Fruit fly (Drosophila melanogaster) whole organism, wandering third instar larva: ENCODE measurements around the gene CG6276.

Source experiments
- Abd-B ChIP-seq: fragments of >200 bp; optimal IDR thresholded peaks from 2 replicates; lab custom pipeline; 2017; ENCODE audit warnings: missing biosample characterization, missing genetic modification characterization
- CG32264 ChIP-seq: fragments of 200-800 bp; sonication (Bioruptor generic); optimal IDR thresholded peaks from 2 replicates; lab custom pipeline; 2016; ENCODE audit warnings: missing biosample characterization, missing genetic modification characterization
- CrebA ChIP-seq: fragments of 200-800 bp; sonication (Bioruptor generic); optimal IDR thresholded peaks from 2 replicates; lab custom pipeline; 2016; ENCODE audit warnings: missing biosample characterization, mild to moderate bottlenecking, missing genetic modification characterization, borderline replicate concordance
- Dfd ChIP-seq: fragments of >200 bp; optimal IDR thresholded peaks from 2 replicates; lab custom pipeline; 2017; ENCODE audit warnings: missing biosample characterization, missing genetic modification characterization
- Dif ChIP-seq: fragments of 200-275, 200-300 bp; sonication (Bioruptor generic); optimal IDR thresholded peaks from 2 replicates; lab custom pipeline; 2018; ENCODE audit warnings: missing biosample characterization, missing genetic modification characterization; ENCODE audit not compliant: partially characterized antibody
- GATAd ChIP-seq: sonication (Bioruptor generic); optimal IDR thresholded peaks from 2 replicates; lab custom pipeline; 2016; ENCODE audit warnings: missing biosample characterization, missing genetic modification characterization
- HLH106 ChIP-seq: fragments of 200-800 bp; optimal IDR thresholded peaks from 3 replicates; lab custom pipeline; 2019; ENCODE audit warnings: missing biosample characterization, mild to moderate bottlenecking, missing genetic modification characterization, moderate library complexity
- Hnf4 ChIP-seq: fragments of 200-800 bp; sonication (Bioruptor generic); optimal IDR thresholded peaks from 2 replicates; lab custom pipeline; 2016; ENCODE audit warnings: missing biosample characterization, mild to moderate bottlenecking, missing genetic modification characterization
- Hr78 ChIP-seq: fragments of >200 bp; optimal IDR thresholded peaks from 2 replicates; lab custom pipeline; 2017; ENCODE audit warnings: missing biosample characterization, missing genetic modification characterization
- Hr83 ChIP-seq: fragments of 200-300 bp; sonication (Bioruptor generic); optimal IDR thresholded peaks from 2 replicates; lab custom pipeline; 2016; ENCODE audit warnings: missing biosample characterization, mild to moderate bottlenecking, missing genetic modification characterization, moderate library complexity; ENCODE audit not compliant: poor library complexity, severe bottlenecking
- Jra ChIP-seq: sonication (Bioruptor generic); optimal IDR thresholded peaks from 2 replicates; lab custom pipeline; 2016; ENCODE audit warnings: missing biosample characterization, missing genetic modification characterization
- Mio ChIP-seq: sonication (Bioruptor generic); optimal IDR thresholded peaks from 2 replicates; lab custom pipeline; 2016; ENCODE audit warnings: missing biosample characterization, missing genetic modification characterization
- Myc ChIP-seq: fragments of >200 bp; optimal IDR thresholded peaks from 2 replicates; lab custom pipeline; 2017
- N ChIP-seq: fragments of >200 bp; optimal IDR thresholded peaks from 2 replicates; lab custom pipeline; 2018; ENCODE audit warnings: missing biosample characterization, missing external identifiers, missing genetic modification characterization
- OdsH ChIP-seq: fragments of 200-800 bp; sonication (Bioruptor generic); optimal IDR thresholded peaks from 2 replicates; lab custom pipeline; 2016; ENCODE audit warnings: missing biosample characterization, mild to moderate bottlenecking, missing genetic modification characterization
- Rel ChIP-seq, 2 experiments: fragments of 200-800 bp; sonication (Bioruptor generic) in 1 of 2; optimal IDR thresholded peaks; 2 replicates in 1 of 2; 3 replicates in 1 of 2; lab custom pipeline; 2016 to 2019; ENCODE audit warnings: mild to moderate bottlenecking in 2 of 2, missing biosample characterization in 2 of 2, missing genetic modification characterization in 2 of 2, moderate library complexity in 1 of 2
- Sp1 ChIP-seq: fragments of 200-800 bp; sonication (Bioruptor generic); optimal IDR thresholded peaks from 3 replicates; lab custom pipeline; 2019; ENCODE audit warnings: missing biosample characterization, mild to moderate bottlenecking, missing genetic modification characterization, moderate library complexity
- br ChIP-seq: fragments of 200-800 bp; sonication (Bioruptor generic); optimal IDR thresholded peaks from 2 replicates; lab custom pipeline; 2016; ENCODE audit warnings: missing biosample characterization, missing genetic modification characterization
- brk ChIP-seq: fragments of 200-800 bp; sonication (Bioruptor generic); optimal IDR thresholded peaks from 2 replicates; lab custom pipeline; 2016; ENCODE audit warnings: missing biosample characterization, mild to moderate bottlenecking, missing genetic modification characterization
- dl ChIP-seq, 2 experiments: fragments of 175-275, 200-275 bp in 1 of 2; fragments of 200-275 bp in 1 of 2; sonication (Bioruptor generic); optimal IDR thresholded peaks; lab custom pipeline; 2018; ENCODE audit warnings: mild to moderate bottlenecking in 2 of 2, missing biosample characterization in 2 of 2, missing genetic modification characterization in 2 of 2, moderate library complexity in 2 of 2; ENCODE audit not compliant: partially characterized antibody in 2 of 2, insufficient read depth in 1 of 2
- ey ChIP-seq: fragments of 200-800 bp; sonication (Bioruptor generic); optimal IDR thresholded peaks from 2 replicates; lab custom pipeline; 2016; ENCODE audit warnings: missing biosample characterization, missing genetic modification characterization
- fru ChIP-seq: fragments of 200-800 bp; sonication (Bioruptor generic); optimal IDR thresholded peaks from 3 replicates; lab custom pipeline; 2016; ENCODE audit warnings: missing biosample characterization, mild to moderate bottlenecking, missing genetic modification characterization
- lola ChIP-seq: fragments of >200 bp; optimal IDR thresholded peaks from 2 replicates; lab custom pipeline; 2017; ENCODE audit warnings: missing biosample characterization, missing genetic modification characterization
- pan ChIP-seq: fragments of >200 bp; optimal IDR thresholded peaks from 2 replicates; lab custom pipeline; 2017
- sage ChIP-seq: fragments of 200-800 bp; sonication (Bioruptor generic); optimal IDR thresholded peaks from 2 replicates; lab custom pipeline; 2016; ENCODE audit warnings: missing biosample characterization, mild to moderate bottlenecking, missing genetic modification characterization
- sv ChIP-seq: fragments of 200-800 bp; sonication (Bioruptor generic); optimal IDR thresholded peaks from 3 replicates; lab custom pipeline; 2016; ENCODE audit warnings: missing biosample characterization, missing genetic modification characterization
- usp ChIP-seq: fragments of >200 bp; optimal IDR thresholded peaks from 2 replicates; lab custom pipeline; 2017; ENCODE audit warnings: missing biosample characterization, missing genetic modification characterization
- woc ChIP-seq: sonication (Bioruptor generic); optimal IDR thresholded peaks from 2 replicates; lab custom pipeline; 2016; ENCODE audit warnings: missing biosample characterization, mild to moderate bottlenecking, missing genetic modification characterization

Gene CG6276

DNA sequence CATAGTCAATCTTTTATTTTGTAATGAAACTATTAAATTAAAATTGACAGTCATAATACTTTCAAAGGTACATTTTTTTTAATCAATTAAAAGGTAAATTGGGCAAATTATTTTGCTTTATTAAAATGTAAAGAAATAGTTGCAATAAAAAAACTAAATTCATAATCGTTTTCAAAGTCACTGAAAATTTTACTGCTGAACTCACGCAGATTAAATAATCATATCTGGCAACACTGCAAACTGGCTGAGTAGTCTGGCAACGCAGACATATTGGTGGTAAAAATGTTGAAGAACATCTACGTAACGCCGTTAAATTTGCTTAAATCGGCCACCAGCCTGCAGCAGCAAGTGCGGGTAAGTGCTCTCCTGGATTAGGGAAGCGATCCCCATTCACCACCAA is 10.6 kb upstream of the CG6276 start, which contains the start of gene mRpL9:
TSS of gene mRpL9 (plus strand) at position 267 of the 400 bp plus-strand sequence.
- TF ChIP-seq Hr78 (no peak), Dfd (GFP tag; lab: Kevin White, UChicago) (no peak), CrebA (GFP tag; lab: Kevin White, UChicago) (no peak), HLH106 (peak; percentile 57), N (GFP tag; lab: Kevin White, UChicago) (no peak), br (GFP tag; lab: Kevin White, UChicago) (no peak), Hnf4 (GFP tag; lab: Kevin White, UChicago) (no peak), Sp1 (GFP tag; lab: Kevin White, UChicago) (no peak), dl (GFP tag; optimal IDR thresholded peaks at IDR 0.05; lab: Kevin White, UChicago; ENCODE audit: insufficient read depth in 1 of 2, partially characterized antibody in 2 of 2) (no peak), Abd-B (no peak), OdsH (GFP tag; lab: Kevin White, UChicago) (peak; percentile 8), Mio (GFP tag; lab: Kevin White, UChicago) (no peak), ey (GFP tag; lab: Kevin White, UChicago) (peak; percentile 28), pan (lab: Kevin White, UChicago) (no peak), Hr83 (GFP tag; lab: Kevin White, UChicago) (peak; percentile 56)
- TF ChIP-seq, all 38 proteins: peak for 4

DNA sequence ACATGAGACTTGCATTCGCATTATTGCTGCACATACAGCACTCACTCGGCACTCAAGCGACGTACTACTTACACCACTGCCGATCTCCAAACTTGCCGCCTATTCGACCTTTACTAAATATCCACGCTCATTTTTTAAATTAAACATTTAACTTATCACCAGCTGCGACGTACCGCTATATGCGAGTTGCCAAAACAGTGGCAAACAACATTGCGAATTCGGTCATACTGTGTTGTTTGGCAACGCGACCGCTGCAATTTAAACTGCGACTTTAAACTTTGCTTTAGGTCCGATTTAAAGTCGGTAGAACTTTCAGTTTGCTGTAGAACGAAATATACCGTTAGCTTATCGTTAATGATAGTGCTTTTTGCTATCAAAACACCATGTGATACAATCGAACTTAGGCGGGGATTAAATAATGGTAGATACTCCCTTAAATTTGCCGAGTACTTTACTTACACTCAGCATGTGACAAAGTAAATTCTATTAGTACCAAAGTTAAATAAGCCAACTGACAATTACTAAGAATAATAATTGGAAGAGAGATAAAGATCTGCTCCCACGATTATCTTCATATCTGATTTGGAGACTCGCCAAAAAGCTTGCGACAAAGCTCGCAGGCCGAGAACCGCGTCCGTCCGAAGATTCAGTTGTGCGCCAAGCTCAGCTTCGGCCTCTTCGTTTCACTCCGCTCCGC is 8.4 kb upstream of the CG6276 start, which contains the start of the genes CG6236 and ea:
TSS of gene CG6236 (minus strand) at position 187 of the 697 bp plus-strand sequence.
TSS of gene ea (plus strand) at position 647 of the 697 bp plus-strand sequence.
- TF ChIP-seq Myc (lab: Kevin White, UChicago) (peak; percentile 66), OdsH (GFP tag; lab: Kevin White, UChicago) (no peak)

DNA sequence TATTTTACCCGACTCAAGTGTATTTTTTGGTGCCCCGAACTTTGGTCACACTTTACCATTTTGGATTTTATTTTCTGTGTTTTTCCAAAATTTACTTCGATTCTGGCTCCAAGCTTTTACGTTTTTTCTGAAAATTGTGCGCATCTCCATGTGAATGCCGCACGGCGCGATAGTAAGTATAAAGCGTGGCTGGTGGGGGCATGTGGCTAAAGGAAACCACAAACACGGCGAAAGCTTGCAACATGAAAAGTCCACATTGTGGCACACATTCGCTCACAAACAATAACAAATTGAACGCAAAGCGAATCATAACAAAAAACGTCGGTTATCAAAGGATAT is 847 bp upstream of the CG6276 start, which contains the start of gene ear:
TSS of gene ear (plus strand) at position 10 of the 339 bp plus-strand sequence.
- TF ChIP-seq usp (GFP tag; lab: Kevin White, UChicago) (no peak), Rel (GFP tag; optimal IDR thresholded peaks at IDR 0.05; lab: Kevin White, UChicago) (no peak), Rel (tag; optimal IDR thresholded peaks at IDR 0.05; lab: Kevin White, UChicago) (peak; percentile 14)

DNA sequence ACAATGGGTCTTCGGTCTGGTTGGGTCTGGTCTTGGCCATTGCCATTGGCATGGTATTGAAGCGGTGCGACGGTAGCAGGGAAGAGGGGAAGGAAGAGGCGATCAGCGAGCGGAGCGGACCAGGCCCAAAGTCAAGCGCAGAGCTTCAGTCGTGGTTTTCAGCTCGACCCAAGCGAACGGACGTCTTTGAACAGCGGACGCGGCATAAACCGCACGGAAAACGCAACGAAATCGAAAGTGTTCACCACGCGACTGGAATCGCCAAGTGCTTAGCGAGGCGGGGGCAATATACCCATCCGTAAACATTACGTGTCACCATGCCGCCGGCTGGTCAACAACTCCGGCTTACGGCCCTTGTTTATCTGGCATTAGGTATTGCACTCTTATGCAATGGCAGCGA is 3.5 kb downstream of the CG6276 start, which contains the start of gene CG14866:
TSS of gene CG14866 (plus strand) at position 146 of the 400 bp plus-strand sequence.
- TF ChIP-seq Rel (GFP tag; optimal IDR thresholded peaks at IDR 0.05; lab: Kevin White, UChicago) (no peak), Rel (tag; optimal IDR thresholded peaks at IDR 0.05; lab: Kevin White, UChicago) (no peak), pan (lab: Kevin White, UChicago) (no peak), Myc (lab: Kevin White, UChicago) (no peak), GATAd (GFP tag; lab: Kevin White, UChicago) (no peak), Dif (GFP tag; lab: Kevin White, UChicago) (no peak), Hr78 (no peak), ey (GFP tag; lab: Kevin White, UChicago) (no peak), N (GFP tag; lab: Kevin White, UChicago) (no peak), OdsH (GFP tag; lab: Kevin White, UChicago) (no peak), fru (GFP tag; lab: Kevin White, UChicago) (no peak), Jra (GFP tag; lab: Kevin White, UChicago) (no peak), br (GFP tag; lab: Kevin White, UChicago) (no peak), usp (GFP tag; lab: Kevin White, UChicago) (no peak), Hr83 (GFP tag; lab: Kevin White, UChicago) (no peak), Sp1 (GFP tag; lab: Kevin White, UChicago) (no peak), Abd-B (no peak), woc (no peak), lola (GFP tag; lab: Kevin White, UChicago) (no peak), dl (GFP tag; optimal IDR thresholded peaks at IDR 0.05; lab: Kevin White, UChicago; ENCODE audit: insufficient read depth in 1 of 2, partially characterized antibody in 2 of 2) (no peak)

DNA sequence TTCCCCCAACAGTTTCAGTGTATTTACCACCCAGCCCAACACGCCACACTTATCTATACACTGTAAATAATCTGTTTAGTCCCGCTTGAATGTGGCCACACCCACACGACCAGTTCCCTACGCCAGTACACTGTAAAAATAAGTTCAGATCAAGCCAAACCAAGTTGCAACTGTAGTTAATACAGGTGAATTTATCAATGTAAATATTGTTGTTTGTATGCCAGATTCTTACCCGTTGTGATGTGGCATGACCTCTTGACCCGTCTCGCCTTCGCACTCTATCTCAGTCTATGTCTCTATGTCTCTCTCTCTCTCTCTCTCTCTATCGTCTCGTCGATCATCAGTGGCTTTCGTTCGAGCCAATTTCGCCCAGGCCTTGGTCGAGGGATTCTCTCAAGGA is 6.0 kb downstream of the CG6276 start:
- TF ChIP-seq sv, result no peak
- no peak for TF ChIP-seq brk (GFP tag; lab: Kevin White, UChicago)
- no peak for TF ChIP-seq lola (GFP tag; lab: Kevin White, UChicago)
- no peak for TF ChIP-seq CG32264 (GFP tag; lab: Kevin White, UChicago)
- TF ChIP-seq br (GFP tag; lab: Kevin White, UChicago), result no peak
- no peak for TF ChIP-seq Hr78
- TF ChIP-seq sage, result no peak
- TF ChIP-seq, all 38 proteins: peak for 0
